Worm (Caenorhabditis elegans) whole organism, L4 larva: ENCODE results near the gene Y82E9BR.22.
A peak's percentile ranks its signal among the peaks of the same experiment; 100 is the strongest.

Source experiments
- D1046.2 ChIP-seq: fragments of 200-800 bp; sonication (Bioruptor generic); IDR thresholded peaks from 2 replicates; pipeline ENCODE4 v1.3.6; 2022; ENCODE audit warnings: missing genetic modification characterization, missing compliant biosample characterization
- F26F4.8 ChIP-seq: fragments of 200-800 bp; sonication (Bioruptor generic); conservative IDR thresholded peaks from 2 replicates; pipeline ENCODE4 v1.3.6; 2022; ENCODE audit warnings: missing genetic modification characterization, missing compliant biosample characterization
- F49E8.2 ChIP-seq: sonication (generic microtip); optimal IDR thresholded peaks from 2 replicates; lab custom pipeline; 2016; ENCODE audit warnings: missing compliant biosample characterization, mild to moderate bottlenecking, missing genetic modification characterization, borderline replicate concordance
- T20F7.1 ChIP-seq: fragments of 200-800 bp; sonication (Bioruptor generic); optimal IDR thresholded peaks from 2 replicates; lab custom pipeline; 2018; ENCODE audit warnings: mild to moderate bottlenecking, missing genetic modification characterization, missing compliant biosample characterization
- Y75B8A.6 ChIP-seq: fragments of 200-800 bp; sonication (Bioruptor generic); IDR thresholded peaks from 2 replicates; pipeline ENCODE4 v1.3.6; 2022; ENCODE audit warnings: missing genetic modification reagents, missing genetic modification characterization, missing compliant biosample characterization
- ZK546.5 ChIP-seq, 2 experiments: sonication (generic microtip); optimal IDR thresholded peaks; 2 replicates each; lab custom pipeline; 2017; ENCODE audit warnings: missing biosample characterization in 2 of 2, missing genetic modification characterization in 2 of 2
- aly-2 ChIP-seq: sonication (generic microtip); optimal IDR thresholded peaks from 2 replicates; lab custom pipeline; 2018; ENCODE audit warnings: missing biosample characterization, missing genetic modification characterization
- arid-1 ChIP-seq: fragments of 200-800 bp; sonication (Bioruptor generic); conservative IDR thresholded peaks from 2 replicates; pipeline ENCODE4 v1.3.6; 2022; ENCODE audit warnings: missing genetic modification reagents, missing genetic modification characterization, missing compliant biosample characterization
- ceh-28 ChIP-seq: fragments of 150-350 bp; optimal IDR thresholded peaks from 2 replicates; lab custom pipeline; 2014; ENCODE audit warnings: missing biosample characterization, missing genetic modification reagents, missing genetic modification characterization
- ceh-82 ChIP-seq: sonication (generic microtip); optimal IDR thresholded peaks from 2 replicates; lab custom pipeline; 2017; ENCODE audit warnings: missing biosample characterization, missing genetic modification characterization
- ctbp-1 ChIP-seq: fragments of 200-800 bp; sonication (Bioruptor generic); IDR thresholded peaks from 2 replicates; pipeline ENCODE4 v1.3.6; 2022; ENCODE audit warnings: missing genetic modification reagents, missing genetic modification characterization, missing compliant biosample characterization
- daf-16 ChIP-seq, 3 experiments: sonication (generic microtip); optimal IDR thresholded peaks; 2 replicates each; lab custom pipeline; 2016 to 2017; ENCODE audit warnings: missing genetic modification characterization in 3 of 3, missing genetic modification reagents in 3 of 3, mild to moderate bottlenecking in 2 of 3, missing compliant biosample characterization in 2 of 3, missing biosample characterization in 1 of 3, moderate library complexity in 1 of 3
- daf-19 ChIP-seq: fragments of 200-800 bp; sonication (Bioruptor generic); conservative IDR thresholded peaks from 2 replicates; pipeline ENCODE4 v1.3.6; 2022; ENCODE audit warnings: missing genetic modification characterization, missing compliant biosample characterization
- dmd-6 ChIP-seq: fragments of 200-800 bp; sonication (Bioruptor generic); IDR thresholded peaks from 2 replicates; pipeline ENCODE4 v1.3.6; 2022; ENCODE audit warnings: missing genetic modification reagents, missing genetic modification characterization, missing compliant biosample characterization
- dmd-8 ChIP-seq: fragments of 200-800 bp; sonication (Bioruptor generic); IDR thresholded peaks from 2 replicates; pipeline ENCODE4 v1.3.6; 2022; ENCODE audit warnings: missing genetic modification characterization, missing compliant biosample characterization
- dve-1 ChIP-seq: sonication (generic microtip); optimal IDR thresholded peaks from 2 replicates; lab custom pipeline; 2017; ENCODE audit warnings: antibody characterized with exemption, mild to moderate bottlenecking, missing genetic modification characterization, missing compliant biosample characterization; ENCODE audit not compliant: insufficient read depth
- egl-27 ChIP-seq: sonication (generic microtip); optimal IDR thresholded peaks from 3 replicates; lab custom pipeline; 2017; ENCODE audit warnings: missing biosample characterization, missing genetic modification reagents, missing genetic modification characterization
- fkh-10 ChIP-seq: fragments of 150-350 bp; optimal IDR thresholded peaks from 2 replicates; lab custom pipeline; 2014; ENCODE audit warnings: missing biosample characterization, missing genetic modification reagents, missing genetic modification characterization
- fos-1 ChIP-seq: fragments of 150-350 bp; optimal IDR thresholded peaks from 2 replicates; lab custom pipeline; 2014; ENCODE audit warnings: missing biosample characterization, missing genetic modification characterization
- hif-1 ChIP-seq, 2 experiments: sonication (generic microtip); optimal IDR thresholded peaks; 2 replicates each; lab custom pipeline; 2016 to 2017; ENCODE audit warnings: missing compliant biosample characterization in 2 of 2, missing genetic modification characterization in 2 of 2, missing genetic modification reagents in 2 of 2, missing genotype in 2 of 2, mild to moderate bottlenecking in 1 of 2
- hlh-11 ChIP-seq: fragments of 200-800 bp; sonication (Bioruptor generic); optimal IDR thresholded peaks from 2 replicates; lab custom pipeline; 2018; ENCODE audit warnings: mild to moderate bottlenecking, missing genetic modification characterization, missing compliant biosample characterization
- hlh-30 ChIP-seq: sonication (generic microtip); optimal IDR thresholded peaks from 2 replicates; lab custom pipeline; 2017; ENCODE audit warnings: antibody characterized with exemption, mild to moderate bottlenecking, missing genetic modification characterization, missing compliant biosample characterization; ENCODE audit not compliant: insufficient read depth
- hmg-1.1 ChIP-seq: fragments of 200-800 bp; sonication (Bioruptor generic); IDR thresholded peaks from 2 replicates; pipeline ENCODE4 v1.3.6; 2022; ENCODE audit warnings: missing genetic modification reagents, missing genetic modification characterization, missing compliant biosample characterization
- jun-1 ChIP-seq: fragments of 150-350 bp; optimal IDR thresholded peaks from 2 replicates; lab custom pipeline; 2014; ENCODE audit warnings: missing biosample characterization, missing genetic modification reagents, missing genetic modification characterization
- lin-29 ChIP-seq: fragments of 200-800 bp; sonication (Bioruptor generic); IDR thresholded peaks from 2 replicates; pipeline ENCODE4 v1.3.6; 2022; ENCODE audit warnings: missing genetic modification reagents, missing genetic modification characterization, missing compliant biosample characterization
- lin-39 ChIP-seq: fragments of 150-350 bp; optimal IDR thresholded peaks from 2 replicates; lab custom pipeline; 2014; ENCODE audit warnings: missing biosample characterization, missing genetic modification reagents, missing genetic modification characterization
- lsy-2 ChIP-seq, 2 experiments: fragments of 150-350 bp in 1 of 2; sonication (generic microtip) in 1 of 2; optimal IDR thresholded peaks; 2 replicates each; lab custom pipeline; 2014 to 2017; ENCODE audit warnings: missing biosample characterization in 2 of 2, missing genetic modification characterization in 2 of 2
- nhr-111 ChIP-seq: fragments of 200-800 bp; sonication (Bioruptor generic); optimal IDR thresholded peaks from 2 replicates; lab custom pipeline; 2018; ENCODE audit warnings: mild to moderate bottlenecking, missing genetic modification characterization, missing compliant biosample characterization
- nhr-28 ChIP-seq: fragments of 150-350 bp; optimal IDR thresholded peaks from 2 replicates; lab custom pipeline; 2014; ENCODE audit warnings: missing biosample characterization, missing genetic modification characterization
- nhr-48 ChIP-seq: sonication (generic microtip); optimal IDR thresholded peaks from 2 replicates; lab custom pipeline; 2016; ENCODE audit warnings: mild to moderate bottlenecking, missing genetic modification characterization, missing compliant biosample characterization
- nhr-6 ChIP-seq: fragments of 150-350 bp; optimal IDR thresholded peaks from 2 replicates; lab custom pipeline; 2014; ENCODE audit warnings: missing biosample characterization, missing genetic modification characterization
- nhr-77 ChIP-seq: fragments of 150-350 bp; optimal IDR thresholded peaks from 2 replicates; lab custom pipeline; 2014; ENCODE audit warnings: missing biosample characterization, missing genetic modification characterization
- php-3 ChIP-seq: fragments of 200-800 bp; sonication (Bioruptor generic); IDR thresholded peaks from 2 replicates; pipeline ENCODE4 v1.3.6; 2022; ENCODE audit warnings: missing genetic modification reagents, missing genetic modification characterization, missing compliant biosample characterization
- pqm-1 ChIP-seq: sonication (generic microtip); optimal IDR thresholded peaks from 2 replicates; lab custom pipeline; 2017; ENCODE audit warnings: missing biosample characterization, missing genetic modification characterization
- sdz-12 ChIP-seq: fragments of 200-800 bp; sonication (Bioruptor generic); optimal IDR thresholded peaks from 2 replicates; lab custom pipeline; 2018; ENCODE audit warnings: mild to moderate bottlenecking, missing genetic modification characterization, missing compliant biosample characterization
- set-16 ChIP-seq: fragments of 200-800 bp; sonication (Bioruptor generic); IDR thresholded peaks from 2 replicates; pipeline ENCODE4 v1.3.6; 2022; ENCODE audit warnings: missing genetic modification reagents, missing genetic modification characterization, missing compliant biosample characterization
- snpc-1.2 ChIP-seq: fragments of 200-800 bp; sonication (Bioruptor generic); IDR thresholded peaks from 2 replicates; pipeline ENCODE4 v1.3.6; 2022; ENCODE audit warnings: missing genetic modification reagents, missing genetic modification characterization, missing compliant biosample characterization
- spr-1 ChIP-seq: sonication (generic microtip); optimal IDR thresholded peaks from 2 replicates; lab custom pipeline; 2016; ENCODE audit warnings: mild to moderate bottlenecking, missing genetic modification characterization, missing compliant biosample characterization
- unc-62 ChIP-seq, 3 experiments: fragments of 150-350 bp in 1 of 3; sonication (generic microtip); optimal IDR thresholded peaks in 2 of 3; peaks in 1 of 3; 1 replicate in 1 of 3; 2 replicates in 2 of 3; lab custom pipeline; 2014 to 2017; ENCODE audit warnings: missing biosample characterization in 3 of 3, missing genetic modification characterization in 3 of 3, missing genetic modification reagents in 3 of 3, missing genotype in 1 of 3
- zfp-2 ChIP-seq: sonication (generic microtip); optimal IDR thresholded peaks from 2 replicates; lab custom pipeline; 2016; ENCODE audit warnings: mild to moderate bottlenecking, missing genetic modification characterization, missing compliant biosample characterization
- zip-11 ChIP-seq: fragments of 200-800 bp; sonication (Bioruptor generic); IDR thresholded peaks from 2 replicates; pipeline ENCODE4 v1.3.6; 2022; ENCODE audit warnings: missing genetic modification characterization, missing compliant biosample characterization

Y82E9BR.22 gene

ce11 chrIII:1389988-1390387, 19.1 kb downstream of the Y82E9BR.22 start:
- TF ChIP-seq fkh-10 (GFP tag; lab: Kevin White, UChicago) (no peak), pqm-1 (tag; lab: Kevin White, UChicago) (peak; percentile 94), nhr-77 (peak; percentile 57), php-3 (GFP tag; lab: Robert Waterston, UW) (peak; percentile 37; the same call in 1 of the 2 replicates), lsy-2 (tag; optimal IDR thresholded peaks at IDR 0.05; lab: Kevin White, UChicago) (peak in 1 of 2 experiments; percentile 22), hlh-11 (tag; lab: Kevin White, UChicago) (peak; percentile 59), dmd-6 (peak; percentile 75), dve-1 (tag; lab: Kevin White, UChicago) (peak; percentile 71), daf-16 (GFP tag; optimal IDR thresholded peaks at IDR 0.05; lab: Kevin White, UChicago) (no peak), daf-16 (tag; optimal IDR thresholded peaks at IDR 0.05; lab: Kevin White, UChicago) (peak; percentile 61), lin-29 (no peak), sdz-12 (GFP tag; lab: Kevin White, UChicago) (no peak), nhr-28 (tag; lab: Kevin White, UChicago) (peak; percentile 83), T20F7.1 (peak; percentile 1)

DNA sequence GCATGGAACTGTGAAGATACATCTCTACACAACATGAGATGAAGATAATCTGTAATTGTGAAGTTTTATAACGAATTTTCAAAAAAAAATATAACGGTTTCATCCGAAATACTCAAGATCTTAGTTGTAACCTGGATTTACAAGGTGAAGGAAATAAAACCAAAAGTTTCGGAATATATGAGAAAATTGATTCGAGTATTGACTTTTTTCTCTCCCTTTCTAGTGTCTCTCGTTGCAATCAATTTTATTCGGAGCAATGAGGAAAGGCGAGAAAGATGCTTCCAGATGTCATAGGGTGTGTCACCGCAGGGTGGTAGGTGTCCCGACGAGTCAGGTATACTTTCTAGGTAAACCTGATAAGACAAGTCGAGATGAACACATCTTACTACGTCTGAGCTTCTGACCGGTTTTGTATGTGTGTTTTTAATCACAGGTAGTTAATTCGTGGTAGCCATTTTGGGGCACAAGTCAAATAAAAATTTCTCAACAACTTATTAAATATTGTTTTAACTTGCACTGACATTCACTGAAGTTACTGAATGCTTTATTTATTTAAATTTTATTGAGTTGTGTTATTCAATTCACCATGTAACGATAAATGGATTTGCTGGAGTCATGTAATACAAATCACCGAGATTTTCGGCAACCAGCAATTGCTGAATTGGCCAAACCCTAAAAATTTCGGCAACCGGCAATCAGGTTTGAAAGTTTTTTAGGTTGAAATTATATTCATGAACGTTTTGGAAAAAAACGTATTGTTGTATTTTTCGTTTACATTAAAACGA, 20.6 kb downstream of the Y82E9BR.22 start, which contains the start of gene pals-20:
Gene pals-20 (minus strand): TSS at position 51 of the 785 bp plus-strand sequence.
- TF ChIP-seq hlh-30 (tag; lab: Kevin White, UChicago) (peak; percentile 26), dve-1 (tag; lab: Kevin White, UChicago) (peak; percentile 70), ZK546.5 (tag; optimal IDR thresholded peaks at IDR 0.05; lab: Kevin White, UChicago) (no peak), nhr-28 (tag; lab: Kevin White, UChicago) (peak; percentile 23), unc-62 (GFP tag; optimal IDR thresholded peaks at IDR 0.05 in 1 of 2; lab: Kevin White, UChicago) (peak in 1 of 2 experiments; percentile 82), unc-62 (tag; optimal IDR thresholded peaks at IDR 0.05; lab: Kevin White, UChicago) (no peak), zip-11 (GFP tag; lab: Robert Waterston, UW) (no peak), D1046.2 (no peak), ceh-82 (tag; lab: Kevin White, UChicago) (no peak), hlh-11 (tag; lab: Kevin White, UChicago) (peak; percentile 55), ctbp-1 (GFP tag; lab: Robert Waterston, UW) (no peak), egl-27 (no peak), fos-1 (tag; lab: Kevin White, UChicago) (no peak), nhr-48 (tag; lab: Kevin White, UChicago) (no peak), snpc-1.2 (GFP tag; lab: Robert Waterston, UW) (no peak), pqm-1 (tag; lab: Kevin White, UChicago) (peak; percentile 1), arid-1 (no peak), jun-1 (tag; lab: Kevin White, UChicago) (no peak), dmd-8 (GFP tag; lab: Robert Waterston, UW) (no peak), daf-16 (GFP tag; optimal IDR thresholded peaks at IDR 0.05; lab: Kevin White, UChicago) (no peak), daf-16 (tag; optimal IDR thresholded peaks at IDR 0.05; lab: Kevin White, UChicago) (peak; percentile 59), aly-2 (tag; lab: Kevin White, UChicago) (no peak), set-16 (no peak), dmd-6 (peak; percentile 34; the same call in 1 of the 2 replicates)

DNA sequence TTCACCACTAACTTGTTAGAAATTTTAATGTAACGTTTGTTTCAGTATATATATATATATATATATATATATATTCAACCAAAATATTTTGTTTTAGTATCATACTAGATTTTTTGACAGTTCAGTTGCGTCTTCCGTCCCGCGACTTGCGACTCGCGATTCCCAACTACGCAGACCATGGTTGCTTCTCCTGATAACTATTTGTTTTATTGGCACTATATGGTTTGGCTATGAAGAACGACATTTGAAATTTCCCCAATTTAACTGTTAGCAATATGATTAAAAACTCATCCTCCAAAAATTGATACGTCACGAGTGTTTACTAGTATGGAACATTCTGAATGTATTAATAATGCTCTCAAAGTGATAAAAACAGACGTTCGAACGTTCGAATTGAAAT, 24.3 kb downstream of the Y82E9BR.22 start:
- TF ChIP-seq ceh-28 (tag; lab: Kevin White, UChicago): no peak
- TF ChIP-seq ZK546.5 (tag; optimal IDR thresholded peaks at IDR 0.05; lab: Kevin White, UChicago): no peak
- no peak for TF ChIP-seq sdz-12 (GFP tag; lab: Kevin White, UChicago)
- TF ChIP-seq spr-1 (tag; lab: Kevin White, UChicago): no peak
- TF ChIP-seq nhr-6 (tag; lab: Kevin White, UChicago): no peak
- no peak for TF ChIP-seq F49E8.2 (tag; lab: Kevin White, UChicago)
- TF ChIP-seq zip-11 (GFP tag; lab: Robert Waterston, UW): no peak
- TF ChIP-seq Y75B8A.6 (GFP tag; lab: Robert Waterston, UW): no peak
- TF ChIP-seq zfp-2 (tag; lab: Kevin White, UChicago): no peak
- TF ChIP-seq lin-39 (tag; lab: Kevin White, UChicago): no peak
- no peak for TF ChIP-seq daf-16 (GFP tag; optimal IDR thresholded peaks at IDR 0.05; lab: Kevin White, UChicago)
- peak; percentile 39 for TF ChIP-seq daf-16 (tag; optimal IDR thresholded peaks at IDR 0.05; lab: Kevin White, UChicago)
- no peak for TF ChIP-seq nhr-111
- no peak for TF ChIP-seq F26F4.8 (GFP tag; lab: Robert Waterston, UW)
- TF ChIP-seq snpc-1.2 (GFP tag; lab: Robert Waterston, UW): no peak
- TF ChIP-seq dve-1 (tag; lab: Kevin White, UChicago): no peak
- peak; percentile 22 for TF ChIP-seq hlh-11 (tag; lab: Kevin White, UChicago)
- TF ChIP-seq hlh-30 (tag; lab: Kevin White, UChicago): no peak
- no peak for TF ChIP-seq php-3 (GFP tag; lab: Robert Waterston, UW)
- no peak for TF ChIP-seq hif-1 (tag; optimal IDR thresholded peaks at IDR 0.05; lab: Kevin White, UChicago)
- no peak for TF ChIP-seq hmg-1.1
- no peak for TF ChIP-seq jun-1 (tag; lab: Kevin White, UChicago)
- no peak for TF ChIP-seq T20F7.1
- TF ChIP-seq nhr-28 (tag; lab: Kevin White, UChicago): peak; percentile 50
- no peak for TF ChIP-seq daf-19 (GFP tag; lab: Robert Waterston, UW)
